Worm (Caenorhabditis elegans) whole organism, midembryonic: Measurements from ENCODE around the gene vps-2.

Experiments used
- T22C8.4 ChIP-seq: fragments of 200-800 bp; sonication (Bioruptor generic); IDR thresholded peaks from 2 replicates; pipeline ENCODE4 v1.3.6; 2022; ENCODE audit warnings: missing genetic modification characterization, missing compliant biosample characterization
- cog-1 ChIP-seq: sonication (generic microtip); optimal IDR thresholded peaks from 2 replicates; lab custom pipeline; 2016; ENCODE audit warnings: missing genetic modification characterization, missing compliant biosample characterization
- flt-1 ChIP-seq: fragments of 200-800 bp; sonication (Bioruptor generic); IDR thresholded peaks from 2 replicates; pipeline ENCODE4 v1.3.6; 2022; ENCODE audit warnings: missing genetic modification characterization, missing compliant biosample characterization
- klf-2 ChIP-seq: fragments of 200-800 bp; sonication (Bioruptor generic); conservative IDR thresholded peaks from 2 replicates; pipeline ENCODE4 v1.3.6; 2022; ENCODE audit warnings: missing genetic modification reagents, missing genetic modification characterization, missing compliant biosample characterization
- med-1 ChIP-seq: sonication (generic microtip); optimal IDR thresholded peaks from 2 replicates; lab custom pipeline; 2017; ENCODE audit warnings: missing genetic modification characterization, mild to moderate bottlenecking, missing compliant biosample characterization, antibody characterized with exemption, missing genetic modification reagents; ENCODE audit not compliant: insufficient read depth
- ref-1 ChIP-seq: fragments of 200-800 bp; sonication (Bioruptor generic); conservative IDR thresholded peaks from 2 replicates; pipeline ENCODE4 v1.3.6; 2022; ENCODE audit warnings: missing genetic modification reagents, missing genetic modification characterization, missing compliant biosample characterization
- tab-1 ChIP-seq: fragments of 200-800 bp; sonication (Bioruptor generic); IDR thresholded peaks from 2 replicates; pipeline ENCODE4 v1.3.6; 2022; ENCODE audit warnings: missing genetic modification characterization, missing compliant biosample characterization
- ztf-23 ChIP-seq: fragments of 200-800 bp; sonication (Bioruptor generic); IDR thresholded peaks from 2 replicates; pipeline ENCODE4 v1.3.6; 2022; ENCODE audit warnings: missing genetic modification reagents, missing genetic modification characterization, missing compliant biosample characterization
- ztf-29 ChIP-seq: fragments of 200-800 bp; sonication (Bioruptor generic); IDR thresholded peaks from 2 replicates; pipeline ENCODE4 v1.3.6; 2022; ENCODE audit warnings: missing genetic modification reagents, missing genetic modification characterization, missing compliant biosample characterization

DNA sequence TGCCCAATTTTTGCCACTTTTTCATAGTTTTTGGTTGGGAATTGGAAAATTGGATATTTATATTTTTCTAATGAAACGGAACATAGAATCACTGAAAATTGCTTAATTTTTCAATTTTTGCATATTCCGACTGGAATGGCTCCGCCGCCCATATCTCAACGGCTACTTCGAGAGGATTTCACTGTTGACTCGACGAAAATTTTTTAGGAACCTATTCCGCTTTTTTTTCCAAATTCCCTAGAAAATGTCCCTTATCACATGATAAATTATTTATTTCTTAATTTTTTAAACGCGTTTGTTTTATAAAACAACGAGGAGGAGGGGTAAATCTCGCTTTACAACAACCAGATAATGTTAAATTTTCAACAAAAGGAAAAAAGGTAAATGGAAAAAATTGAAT, 41.3 kb downstream of the vps-2 start:
- TF ChIP-seq ref-1 (GFP tag; lab: Robert Waterston, UW): no peak
- no peak for TF ChIP-seq tab-1 (GFP tag; lab: Robert Waterston, UW)
- TF ChIP-seq flt-1 (GFP tag; lab: Robert Waterston, UW): no peak
- TF ChIP-seq cog-1 (tag; lab: Kevin White, UChicago): no peak
- no peak for TF ChIP-seq klf-2 (GFP tag; lab: Robert Waterston, UW)
- TF ChIP-seq med-1 (GFP tag; lab: Kevin White, UChicago): no peak
- no peak for TF ChIP-seq ztf-29 (GFP tag; lab: Robert Waterston, UW)
- no peak for TF ChIP-seq T22C8.4 (GFP tag; lab: Robert Waterston, UW)
- TF ChIP-seq ztf-23: no peak
